Fruit fly (Drosophila melanogaster) whole organism, embryonic: Measurements from ENCODE around the gene CG18081.
A peak's percentile ranks its signal among the peaks of the same experiment; 100 is the strongest.

Experiments used
- Awh ChIP-seq: fragments of 200-800 bp; sonication (Bioruptor generic); IDR thresholded peaks from 2 replicates; pipeline ENCODE4, ENCODE4 v1.3.6; 2022; ENCODE audit warnings: missing biosample characterization, missing genetic modification characterization
- Blimp-1 ChIP-seq: fragments of 200-800 bp; sonication (Bioruptor generic); optimal IDR thresholded peaks from 3 replicates; lab custom pipeline; 2018; ENCODE audit warnings: missing biosample characterization, missing genetic modification characterization, mild to moderate bottlenecking, moderate library complexity, missing genetic modification reagents
- CG10321 ChIP-seq: fragments of 200-800 bp; sonication (Bioruptor generic); IDR thresholded peaks from 2 replicates; pipeline ENCODE4 v1.3.6; 2022; ENCODE audit warnings: missing biosample characterization, missing genetic modification characterization
- CG10959 ChIP-seq: fragments of 200-800 bp; sonication (Bioruptor generic); IDR thresholded peaks from 2 replicates; pipeline ENCODE4 v1.3.6; 2022; ENCODE audit warnings: missing biosample characterization, missing genetic modification characterization
- CG11085 ChIP-seq: fragments of 200-800 bp; sonication (Bioruptor generic); IDR thresholded peaks from 2 replicates; pipeline ENCODE4 v1.3.6; 2022; ENCODE audit warnings: missing biosample characterization, missing genetic modification characterization
- CG11696 ChIP-seq: fragments of 200-800 bp; sonication (Bioruptor generic); IDR thresholded peaks from 2 replicates; pipeline ENCODE4 v1.3.6; 2022; ENCODE audit warnings: missing biosample characterization, missing genetic modification characterization
- CG14710 ChIP-seq: fragments of 200-800 bp; sonication (Bioruptor generic); optimal IDR thresholded peaks from 3 replicates; lab custom pipeline; 2019; ENCODE audit warnings: missing biosample characterization, mild to moderate bottlenecking, missing genetic modification characterization, moderate library complexity
- CG16779 ChIP-seq: fragments of 200-800 bp; sonication (Bioruptor generic); IDR thresholded peaks from 2 replicates; pipeline ENCODE4 v1.3.6; 2022; ENCODE audit warnings: missing biosample characterization, missing genetic modification characterization
- CG16813 ChIP-seq: fragments of 200-800 bp; sonication (Bioruptor generic); IDR thresholded peaks from 3 replicates; pipeline ENCODE4 v1.3.6; 2022; ENCODE audit warnings: missing biosample characterization, missing genetic modification characterization; ENCODE audit not compliant: partially characterized antibody
- CG17359 ChIP-seq: fragments of 200-800 bp; sonication (Bioruptor generic); optimal IDR thresholded peaks from 3 replicates; lab custom pipeline; 2018; ENCODE audit warnings: missing biosample characterization, mild to moderate bottlenecking, missing genetic modification characterization, moderate library complexity
- CG18599 ChIP-seq: fragments of 200-800 bp; sonication (Bioruptor generic); optimal IDR thresholded peaks from 3 replicates; lab custom pipeline; 2017; ENCODE audit warnings: missing biosample characterization, missing genetic modification characterization, mild to moderate bottlenecking, moderate library complexity, missing genetic modification reagents
- CG18619 ChIP-seq: fragments of 200-800 bp; sonication (Bioruptor generic); optimal IDR thresholded peaks from 3 replicates; lab custom pipeline; 2017; ENCODE audit warnings: missing biosample characterization, mild to moderate bottlenecking, missing genetic modification characterization
- CG2116 ChIP-seq: fragments of 200-800 bp; sonication (Bioruptor generic); optimal IDR thresholded peaks from 3 replicates; lab custom pipeline; 2018; ENCODE audit warnings: missing biosample characterization, mild to moderate bottlenecking, missing genetic modification characterization
- CG2120 ChIP-seq: fragments of 200-800 bp; sonication (Bioruptor generic); optimal IDR thresholded peaks from 3 replicates; lab custom pipeline; 2016; ENCODE audit warnings: missing biosample characterization, missing genetic modification characterization
- CG33557 ChIP-seq: fragments of 200-800 bp; sonication (Bioruptor generic); optimal IDR thresholded peaks from 2 replicates; lab custom pipeline; 2019; ENCODE audit warnings: missing biosample characterization, mild to moderate bottlenecking, missing genetic modification characterization, moderate library complexity
- CG3838 ChIP-seq: fragments of 200-800 bp; sonication (Bioruptor generic); optimal IDR thresholded peaks from 3 replicates; lab custom pipeline; 2016; ENCODE audit warnings: missing biosample characterization, missing genetic modification characterization
- CG3995 ChIP-seq: fragments of 200-800 bp; sonication (Bioruptor generic); optimal IDR thresholded peaks from 3 replicates; lab custom pipeline; 2016; ENCODE audit warnings: missing biosample characterization, missing genetic modification characterization
- CG4404 ChIP-seq: fragments of 200-800 bp; sonication (Bioruptor generic); IDR thresholded peaks from 2 replicates; pipeline ENCODE4 v1.3.6; 2022; ENCODE audit warnings: missing biosample characterization, missing genetic modification characterization
- CG6175 ChIP-seq: fragments of 200-800 bp; sonication (Bioruptor generic); IDR thresholded peaks from 3 replicates; pipeline ENCODE4 v1.3.6; 2022; ENCODE audit warnings: missing biosample characterization, missing genetic modification characterization
- CG6791 ChIP-seq: fragments of 200-800 bp; sonication (Bioruptor generic); IDR thresholded peaks from 3 replicates; pipeline ENCODE4 v1.3.6; 2022; ENCODE audit warnings: missing biosample characterization, missing genetic modification characterization; ENCODE audit not compliant: partially characterized antibody
- CG7928 ChIP-seq: fragments of 200-800 bp; sonication (Bioruptor generic); optimal IDR thresholded peaks from 2 replicates; lab custom pipeline; 2017; ENCODE audit warnings: missing biosample characterization, mild to moderate bottlenecking, missing genetic modification characterization
- CG8281 ChIP-seq: fragments of 200-800 bp; sonication (Bioruptor generic); optimal IDR thresholded peaks from 2 replicates; lab custom pipeline; 2018; ENCODE audit warnings: missing biosample characterization, mild to moderate bottlenecking, missing genetic modification characterization, moderate library complexity
- CG8290 ChIP-seq, 3 experiments: fragments of 200-800 bp; sonication (Bioruptor generic); optimal IDR thresholded peaks; 2 replicates each; lab custom pipeline; 2016 to 2019; ENCODE audit warnings: missing biosample characterization in 3 of 3, missing genetic modification characterization in 3 of 3, mild to moderate bottlenecking in 2 of 3, moderate library complexity in 1 of 3
- CHES-1-like ChIP-seq: fragments of 200-800 bp; sonication (Bioruptor generic); optimal IDR thresholded peaks from 2 replicates; lab custom pipeline; 2016; ENCODE audit warnings: missing biosample characterization, missing genetic modification characterization
- Dp ChIP-seq: fragments of 200-800 bp; sonication (Bioruptor generic); optimal IDR thresholded peaks from 2 replicates; lab custom pipeline; 2018; ENCODE audit warnings: missing biosample characterization, mild to moderate bottlenecking, missing genetic modification characterization, moderate library complexity
- Drgx ChIP-seq: fragments of 200-800 bp; sonication (Bioruptor generic); IDR thresholded peaks from 2 replicates; pipeline ENCODE4 v1.3.6; 2022; ENCODE audit warnings: missing biosample characterization, missing genetic modification characterization
- Eip74EF ChIP-seq, 2 experiments: fragments of 200-800 bp in 1 of 2; fragments of >200 bp in 1 of 2; sonication (Bioruptor generic) in 1 of 2; optimal IDR thresholded peaks; 2 replicates each; lab custom pipeline; 2017 to 2019; ENCODE audit warnings: missing biosample characterization in 2 of 2, missing genetic modification characterization in 2 of 2, mild to moderate bottlenecking in 1 of 2, moderate library complexity in 1 of 2
- Hey ChIP-seq: fragments of 200-800 bp; sonication (Bioruptor generic); optimal IDR thresholded peaks from 3 replicates; lab custom pipeline; 2018; ENCODE audit warnings: missing biosample characterization, mild to moderate bottlenecking, missing genetic modification characterization
- Hr3 ChIP-seq: fragments of 200-800 bp; sonication (Bioruptor generic); optimal IDR thresholded peaks from 3 replicates; lab custom pipeline; 2016; ENCODE audit warnings: missing biosample characterization, missing genetic modification characterization
- Med ChIP-seq: fragments of 200-800 bp; sonication (Bioruptor generic); peaks from one replicate; lab custom pipeline; 2016; ENCODE audit warnings: missing biosample characterization, missing genetic modification characterization, mild to moderate bottlenecking, inconsistent platforms, moderate library complexity
- NC2α ChIP-seq: fragments of 200-800 bp; sonication (Bioruptor generic); optimal IDR thresholded peaks from 2 replicates; lab custom pipeline; 2016; ENCODE audit warnings: missing biosample characterization, missing genetic modification characterization
- Nf-YC ChIP-seq: fragments of 200-800 bp; optimal IDR thresholded peaks from 3 replicates; lab custom pipeline; 2019; ENCODE audit warnings: missing biosample characterization, mild to moderate bottlenecking, missing genetic modification characterization, moderate library complexity
- Rfx ChIP-seq: fragments of 200-800 bp; sonication (Bioruptor generic); IDR thresholded peaks from 2 replicates; pipeline ENCODE4 v1.3.6; 2022; ENCODE audit warnings: missing biosample characterization, missing genetic modification characterization
- Sry-δ ChIP-seq: fragments of 200-800 bp; sonication (Bioruptor generic); optimal IDR thresholded peaks from 2 replicates; lab custom pipeline; 2016; ENCODE audit warnings: missing biosample characterization, missing genetic modification characterization
- ab ChIP-seq: fragments of 200-800 bp; sonication (Bioruptor generic); optimal IDR thresholded peaks from 2 replicates; lab custom pipeline; 2016; ENCODE audit warnings: missing biosample characterization, missing genetic modification characterization
- bbx ChIP-seq: fragments of 200-800 bp; sonication (Bioruptor generic); IDR thresholded peaks from 2 replicates; pipeline ENCODE4 v1.3.6; 2022; ENCODE audit warnings: missing biosample characterization, missing genetic modification characterization; ENCODE audit not compliant: partially characterized antibody
- br ChIP-seq: fragments of >200 bp; optimal IDR thresholded peaks from 2 replicates; lab custom pipeline; 2017
- cwo ChIP-seq: fragments of 200-800 bp; sonication (Bioruptor generic); optimal IDR thresholded peaks from 3 replicates; lab custom pipeline; 2017; ENCODE audit warnings: missing biosample characterization, missing genetic modification characterization, mild to moderate bottlenecking, moderate library complexity, missing genetic modification reagents
- danr ChIP-seq: fragments of 200-800 bp; sonication (Bioruptor generic); IDR thresholded peaks from 2 replicates; pipeline ENCODE4 v1.3.6; 2022; ENCODE audit warnings: missing biosample characterization, missing genetic modification characterization
- gfzf ChIP-seq: fragments of 200-800 bp; sonication (Bioruptor generic); optimal IDR thresholded peaks from 2 replicates; lab custom pipeline; 2016; ENCODE audit warnings: missing biosample characterization, mild to moderate bottlenecking, missing genetic modification characterization, moderate library complexity
- ken ChIP-seq: fragments of 200-800 bp; sonication (Bioruptor generic); IDR thresholded peaks from 3 replicates; pipeline ENCODE4 v1.3.6; 2022; ENCODE audit warnings: missing biosample characterization, missing genetic modification characterization
- lbe ChIP-seq: fragments of 200-800 bp; sonication (Bioruptor generic); optimal IDR thresholded peaks from 2 replicates; lab custom pipeline; 2016; ENCODE audit warnings: missing biosample characterization, mild to moderate bottlenecking, missing genetic modification characterization
- lmd ChIP-seq: fragments of 200-800 bp; sonication (Bioruptor generic); IDR thresholded peaks from 2 replicates; pipeline ENCODE4 v1.3.6; 2022; ENCODE audit warnings: missing biosample characterization, missing genetic modification characterization
- org-1 ChIP-seq: fragments of 200-800 bp; sonication (Bioruptor generic); optimal IDR thresholded peaks from 2 replicates; lab custom pipeline; 2017; ENCODE audit warnings: missing biosample characterization, missing genetic modification characterization
- psq ChIP-seq: fragments of 200-800 bp; sonication (Bioruptor generic); optimal IDR thresholded peaks from 2 replicates; lab custom pipeline; 2017; ENCODE audit warnings: missing biosample characterization, missing genetic modification characterization
- salm ChIP-seq: fragments of 200-800 bp; sonication (Bioruptor generic); optimal IDR thresholded peaks from 2 replicates; lab custom pipeline; 2018; ENCODE audit warnings: missing biosample characterization, mild to moderate bottlenecking, missing genetic modification characterization
- sima ChIP-seq: fragments of 200-800 bp; sonication (Bioruptor generic); optimal IDR thresholded peaks from 2 replicates; lab custom pipeline; 2016; ENCODE audit warnings: missing biosample characterization, missing genetic modification characterization
- sisA ChIP-seq: fragments of 200-800 bp; sonication (Bioruptor generic); IDR thresholded peaks from 2 replicates; pipeline ENCODE4 v1.3.6; 2022; ENCODE audit warnings: missing biosample characterization, missing genetic modification characterization
- tin ChIP-seq: fragments of 200-800 bp; sonication (Bioruptor generic); optimal IDR thresholded peaks from 3 replicates; lab custom pipeline; 2016; ENCODE audit warnings: missing biosample characterization, missing genetic modification characterization

CG18081 gene

DNA sequence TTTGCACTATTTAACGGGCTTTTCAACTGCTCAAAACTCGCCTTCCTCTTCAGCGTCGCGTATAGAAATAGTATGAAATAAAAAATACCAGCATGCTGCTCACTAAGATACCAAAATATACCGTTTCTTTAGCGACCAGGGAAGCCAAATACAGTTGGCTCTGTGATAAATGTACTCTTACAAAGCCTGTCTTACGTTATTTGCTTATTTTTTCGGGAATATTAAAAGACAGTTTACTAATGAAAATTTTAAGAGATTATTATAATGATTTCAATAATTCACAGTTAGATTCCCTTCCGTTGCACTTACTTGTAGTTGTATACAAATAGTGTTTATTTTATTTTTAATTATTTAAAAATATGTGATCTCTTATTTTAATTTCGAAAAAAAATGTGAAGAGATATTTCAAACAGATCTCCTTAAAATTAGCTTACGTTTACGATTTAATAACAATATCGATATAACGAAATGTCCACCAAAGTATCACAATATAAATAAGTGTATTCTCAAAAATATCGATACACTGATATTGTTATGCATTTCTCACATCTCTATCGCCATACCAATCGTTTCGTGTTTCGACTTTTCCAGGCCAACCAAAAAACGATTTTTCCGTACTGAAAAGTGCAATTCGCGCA, 8.7 kb downstream of the CG18081 start, which contains the start of the genes DCP2 and dbo (continued):
- TF ChIP-seq gfzf (GFP tag; lab: Kevin White, UChicago), result peak; percentile 58
- no peak for TF ChIP-seq CG8290 (GFP tag; optimal IDR thresholded peaks at IDR 0.05; lab: Kevin White, UChicago)
- TF ChIP-seq CG8290 (tag; optimal IDR thresholded peaks at IDR 0.05; lab: Kevin White, UChicago), result peak in 1 of 2 experiments; percentile 52
- peak; percentile 79 for TF ChIP-seq CG2116
- TF ChIP-seq CG8281 (tag; lab: Kevin White, UChicago), result no peak
- TF ChIP-seq CG6791 (GFP tag; lab: Robert Waterston, UW), result peak; percentile 82
- TF ChIP-seq Awh (GFP tag; lab: Robert Waterston, UW), result no peak
- TF ChIP-seq CG18599 (GFP tag; lab: Kevin White, UChicago), result peak; percentile 64
- no peak for TF ChIP-seq NC2α
- no peak for TF ChIP-seq CG16779 (GFP tag; lab: Robert Waterston, UW)
- TF ChIP-seq psq (GFP tag; lab: Kevin White, UChicago), result no peak
- TF ChIP-seq cwo (GFP tag; lab: Kevin White, UChicago), result no peak
- TF ChIP-seq Drgx, result peak; percentile 65
- TF ChIP-seq ab, result no peak
- TF ChIP-seq Eip74EF (GFP tag; optimal IDR thresholded peaks at IDR 0.05; lab: Kevin White, UChicago), result no peak
- TF ChIP-seq sima, result no peak
- TF ChIP-seq CG16813 (GFP tag; lab: Robert Waterston, UW), result peak; percentile 88
- peak; percentile 66 for TF ChIP-seq Nf-YC
- TF ChIP-seq CG11696 (GFP tag; lab: Robert Waterston, UW), result 0 out of 2 replicates have a peak, but pooled peaks have one; percentile 17
- peak; percentile 75 for TF ChIP-seq CG17359 (tag; lab: Kevin White, UChicago)
- no peak for TF ChIP-seq org-1 (GFP tag; lab: Kevin White, UChicago)
- TF ChIP-seq bbx, result peak; percentile 88
- peak; percentile 44 for TF ChIP-seq salm
- TF ChIP-seq CG14710 (tag; lab: Kevin White, UChicago), result peak; percentile 81
- peak; percentile 70 for TF ChIP-seq CG18619
- TF ChIP-seq lbe, result no peak
- TF ChIP-seq danr (GFP tag; lab: Robert Waterston, UW), result no peak
- 0 out of 3 replicates have a peak, but pooled peaks have one; percentile 66 for TF ChIP-seq CG6175
- TF ChIP-seq CG33557 (GFP tag; lab: Kevin White, UChicago), result peak; percentile 32
- peak; percentile 73 for TF ChIP-seq lmd (GFP tag; lab: Robert Waterston, UW)
- TF ChIP-seq Sry-δ (GFP tag; lab: Kevin White, UChicago), result peak; percentile 90
- peak; percentile 60; the same call in 2 of the 3 replicates for TF ChIP-seq ken (GFP tag; lab: Robert Waterston, UW)
- no peak for TF ChIP-seq CG10959 (GFP tag; lab: Robert Waterston, UW)
- TF ChIP-seq CG7928 (GFP tag; lab: Kevin White, UChicago), result peak; percentile 87
- TF ChIP-seq tin, result peak; percentile 65
- TF ChIP-seq Blimp-1 (GFP tag; lab: Kevin White, UChicago), result peak; percentile 62
- peak; percentile 66 for TF ChIP-seq Hr3 (GFP tag; lab: Kevin White, UChicago)
- peak; percentile 80 for TF ChIP-seq CG3995
- peak; percentile 81 for TF ChIP-seq CG2120 (GFP tag; lab: Kevin White, UChicago)
- no peak for TF ChIP-seq Hey
- TF ChIP-seq Dp (GFP tag; lab: Kevin White, UChicago), result no peak
- peak; percentile 76 for TF ChIP-seq Rfx (GFP tag; lab: Robert Waterston, UW)
- TF ChIP-seq CG11085, result peak; percentile 57
- peak; percentile 69 for TF ChIP-seq sisA (GFP tag; lab: Robert Waterston, UW)
- TF ChIP-seq Med (GFP tag; lab: Kevin White, UChicago), result peak; percentile 86
- no peak for TF ChIP-seq br (lab: Kevin White, UChicago)
- no peak for TF ChIP-seq CHES-1-like
- TF ChIP-seq CG10321 (GFP tag; lab: Robert Waterston, UW), result peak; percentile 29; the same call in 1 of the 2 replicates
- TF ChIP-seq CG3838, result no peak
- 0 out of 2 replicates have a peak, but pooled peaks have one; percentile 19 for TF ChIP-seq CG4404 (GFP tag; lab: Robert Waterston, UW)
